In genomic region chrX:6353763-6354162, ce11 we compare ENCODE assay signal across 3 worm cellular contexts.
TF ChIP-seq lines count a peak whose summit lies in the region.

No protein-coding gene starts in this region.

TF ChIP-seq in whole organism, L1 larva, 84 proteins besides CTCF, POLR2A, EP300 and RAD21:
- TF ChIP-seq ceh-8 (GFP tag; optimal IDR thresholded peaks at IDR 0.05; lab: Kevin White, UChicago) = peak; percentile 60
- no peak for TF ChIP-seq dpl-1 (GFP tag; optimal IDR thresholded peaks at IDR 0.05; lab: Kevin White, UChicago)
- TF ChIP-seq snu-23 (GFP tag; optimal IDR thresholded peaks at IDR 0.05; lab: Kevin White, UChicago) = no peak
- TF ChIP-seq C34B4.2 (tag; optimal IDR thresholded peaks at IDR 0.05; lab: Kevin White, UChicago) = no peak
- peak; percentile 43 for TF ChIP-seq sox-4 (tag; optimal IDR thresholded peaks at IDR 0.05; lab: Kevin White, UChicago)
- peak; percentile 78 for TF ChIP-seq fkh-8 (tag; optimal IDR thresholded peaks at IDR 0.05; lab: Kevin White, UChicago)
- TF ChIP-seq tlp-1 (tag; optimal IDR thresholded peaks at IDR 0.05; lab: Kevin White, UChicago) = no peak
- peak; percentile 3 for TF ChIP-seq nhr-20 (tag; optimal IDR thresholded peaks at IDR 0.05; lab: Kevin White, UChicago)
- TF ChIP-seq xbp-1 (tag; optimal IDR thresholded peaks at IDR 0.05; lab: Kevin White, UChicago) = peak; percentile 15
- no peak for TF ChIP-seq unc-86 (tag; optimal IDR thresholded peaks at IDR 0.05; lab: Kevin White, UChicago)
- no peak for TF ChIP-seq sptf-1 (tag; optimal IDR thresholded peaks at IDR 0.05; lab: Kevin White, UChicago)
- TF ChIP-seq nhr-11 (tag; optimal IDR thresholded peaks at IDR 0.05; lab: Kevin White, UChicago) = no peak
- no peak for TF ChIP-seq nhr-77 (tag; optimal IDR thresholded peaks at IDR 0.05; lab: Kevin White, UChicago)
- no peak for TF ChIP-seq ceh-63 (GFP tag; optimal IDR thresholded peaks at IDR 0.05; lab: Kevin White, UChicago)
- TF ChIP-seq rnt-1 (tag; optimal IDR thresholded peaks at IDR 0.05; lab: Kevin White, UChicago) = no peak
- peak; percentile 51 for TF ChIP-seq nhr-71 (tag; optimal IDR thresholded peaks at IDR 0.05; lab: Kevin White, UChicago)

TF ChIP-seq in whole organism, L2 larva, 48 proteins besides CTCF, POLR2A, EP300 and RAD21:
- TF ChIP-seq nhr-21 (tag; optimal IDR thresholded peaks at IDR 0.05; lab: Kevin White, UChicago) = no peak
- TF ChIP-seq aly-2 (tag; optimal IDR thresholded peaks at IDR 0.05; lab: Kevin White, UChicago) = no peak
- no peak for TF ChIP-seq lsy-2 (tag; optimal IDR thresholded peaks at IDR 0.05; lab: Kevin White, UChicago)
- no peak for TF ChIP-seq nhr-77 (tag; optimal IDR thresholded peaks at IDR 0.05; lab: Kevin White, UChicago)
- no peak for TF ChIP-seq gmeb-1 (tag; optimal IDR thresholded peaks at IDR 0.05; lab: Kevin White, UChicago)
- TF ChIP-seq ceh-16 (tag; optimal IDR thresholded peaks at IDR 0.05; lab: Kevin White, UChicago) = no peak
- peak; percentile 26 for TF ChIP-seq C34F6.9 (tag; optimal IDR thresholded peaks at IDR 0.05; lab: Kevin White, UChicago)
- TF ChIP-seq unc-55 (GFP tag; optimal IDR thresholded peaks at IDR 0.05; lab: Kevin White, UChicago) = no peak
TF ChIP-seq in whole organism, L2 larva: peak in this region for 1.

TF ChIP-seq in whole organism, L3 larva, 47 proteins besides CTCF, POLR2A, EP300 and RAD21:
- TF ChIP-seq ZK546.5 (tag; optimal IDR thresholded peaks at IDR 0.05; lab: Kevin White, UChicago) (no peak), pqm-1 (tag; optimal IDR thresholded peaks at IDR 0.05; lab: Kevin White, UChicago) (peak; percentile 45)
